Worm (Caenorhabditis elegans): Measurements from ENCODE around the gene cat-2.

- TF ChIP-seq nhr-76 (tag; optimal IDR thresholded peaks at IDR 0.05): no peak
- no peak for TF ChIP-seq M03D4.4 (tag; optimal IDR thresholded peaks at IDR 0.05)
- TF ChIP-seq snpc-4 (tag; optimal IDR thresholded peaks at IDR 0.05): no peak
- TF ChIP-seq sem-2 (GFP tag; optimal IDR thresholded peaks at IDR 0.05): no peak
- no peak for TF ChIP-seq lsy-2 (tag; optimal IDR thresholded peaks at IDR 0.05)
- no peak for TF ChIP-seq blmp-1 (tag; optimal IDR thresholded peaks at IDR 0.05)
- TF ChIP-seq elt-1 (tag; optimal IDR thresholded peaks at IDR 0.05; ENCODE audit: borderline replicate concordance, insufficient read depth): no peak
- no peak for TF ChIP-seq lin-13 (tag; optimal IDR thresholded peaks at IDR 0.05)
- TF ChIP-seq nhr-237 (tag; optimal IDR thresholded peaks at IDR 0.05): no peak
- no peak for TF ChIP-seq nhr-28 (tag; optimal IDR thresholded peaks at IDR 0.05)
These were observed 42.1 kb downstream of the cat-2 start, which contains the start of gene K01A2.6 for ce11 chrII:299684-300083.

Data from whole organism, mixed stage, embryonic.